Worm (Caenorhabditis elegans): ENCODE data around the gene C29F3.7.

DNA sequence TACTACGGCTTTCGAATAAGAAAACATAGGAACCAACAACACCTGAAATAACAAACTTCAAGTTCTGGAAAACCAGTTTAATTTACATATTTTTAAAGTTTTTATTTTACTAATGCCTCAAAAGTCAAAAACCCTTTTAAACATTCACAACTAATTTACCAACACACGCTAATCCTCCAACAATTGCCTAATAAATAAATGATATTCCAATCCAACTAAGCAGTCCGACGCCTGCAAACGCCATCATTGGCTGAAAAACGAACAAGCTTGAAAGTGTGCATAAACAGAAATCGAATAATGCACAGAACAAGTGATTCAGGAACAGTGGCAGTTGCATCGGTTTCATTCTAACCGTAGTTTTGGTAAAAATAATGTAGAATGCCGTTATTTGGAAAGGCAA, 13.1 kb downstream of the C29F3.7 start:
- TF ChIP-seq ceh-82 (tag; optimal IDR thresholded peaks at IDR 0.05) (no peak), nhr-43 (tag; optimal IDR thresholded peaks at IDR 0.05; ENCODE audit: poor library complexity, severe bottlenecking) (no peak), ceh-28 (tag; optimal IDR thresholded peaks at IDR 0.05) (no peak), nhr-237 (tag; optimal IDR thresholded peaks at IDR 0.05) (no peak), lin-15B (tag; optimal IDR thresholded peaks at IDR 0.05) (no peak), unc-62 (GFP tag; optimal IDR thresholded peaks at IDR 0.05) (no peak), sea-2 (GFP tag; optimal IDR thresholded peaks at IDR 0.05) (no peak)

All from whole organism, L3 larva.